Worm (Caenorhabditis elegans) whole organism, young adult: ENCODE measurements around the gene Y20C6A.1.

Experiments
- B0035.1 ChIP-seq: sonication (generic microtip); optimal IDR thresholded peaks from 2 replicates; lab custom pipeline; 2016; ENCODE audit warnings: missing genetic modification characterization, mild to moderate bottlenecking, missing compliant biosample characterization, missing genotype, missing genetic modification reagents
- efl-1 ChIP-seq: fragments of 150-350 bp; optimal IDR thresholded peaks from 2 replicates; lab custom pipeline; 2014; ENCODE audit warnings: missing biosample characterization, missing genetic modification reagents, missing genetic modification characterization
- ekl-4 ChIP-seq: fragments of 200-800 bp; sonication (Bioruptor generic); IDR thresholded peaks from 2 replicates; pipeline ENCODE4 v1.3.6; 2022; ENCODE audit warnings: missing genetic modification reagents, missing genetic modification characterization, missing compliant biosample characterization
- gei-17 ChIP-seq: fragments of 200-800 bp; sonication (Bioruptor generic); optimal IDR thresholded peaks from 2 replicates; lab custom pipeline; 2018; ENCODE audit warnings: mild to moderate bottlenecking, missing genetic modification characterization, missing compliant biosample characterization
- him-1 ChIP-seq: sonication (generic microtip); optimal IDR thresholded peaks from 2 replicates; lab custom pipeline; 2016; ENCODE audit warnings: missing genotype, missing genetic modification reagents, missing genetic modification characterization, missing compliant biosample characterization
- hmg-20 ChIP-seq: fragments of 200-800 bp; sonication (Bioruptor generic); IDR thresholded peaks from 2 replicates; pipeline ENCODE4 v1.3.6; 2022; ENCODE audit warnings: missing genetic modification reagents, missing genetic modification characterization, missing compliant biosample characterization
- mxl-1 ChIP-seq: sonication (generic microtip); optimal IDR thresholded peaks from 2 replicates; lab custom pipeline; 2016; ENCODE audit warnings: missing genetic modification characterization, missing compliant biosample characterization
- pha-4 ChIP-seq: fragments of 150-350 bp; sonication (generic microtip); optimal IDR thresholded peaks from 2 replicates; lab custom pipeline; 2014; ENCODE audit warnings: missing biosample characterization, missing genetic modification reagents, missing genetic modification characterization
- snpc-1.3 ChIP-seq: sonication (generic microtip); optimal IDR thresholded peaks from 2 replicates; lab custom pipeline; 2017; ENCODE audit warnings: missing genetic modification characterization, mild to moderate bottlenecking, missing compliant biosample characterization, antibody characterized with exemption, moderate library complexity, missing genotype, missing genetic modification reagents; ENCODE audit not compliant: insufficient read depth
- unc-130 ChIP-seq: sonication (generic microtip); optimal IDR thresholded peaks from 2 replicates; lab custom pipeline; 2016; ENCODE audit warnings: missing genetic modification reagents, missing genetic modification characterization, missing compliant biosample characterization

ce11 chrV:17379932-17380331 is 3.4 kb upstream of the Y20C6A.1 start, which contains the start of gene Y20C6A.4:
- no peak for TF ChIP-seq hmg-20 (GFP tag; lab: Robert Waterston, UW)
- no peak for TF ChIP-seq B0035.1 (tag; lab: Kevin White, UChicago)
- TF ChIP-seq unc-130: no peak
- TF ChIP-seq gei-17 (GFP tag; lab: Kevin White, UChicago): no peak
- no peak for TF ChIP-seq efl-1
- no peak for TF ChIP-seq snpc-1.3 (tag; lab: Kevin White, UChicago)
- TF ChIP-seq pha-4: no peak
- TF ChIP-seq ekl-4 (GFP tag; lab: Robert Waterston, UW): no peak
- TF ChIP-seq mxl-1: no peak
- no peak for TF ChIP-seq him-1 (tag; lab: Kevin White, UChicago)
